Fruit fly (Drosophila melanogaster) whole organism, wandering third instar larva: ENCODE results near the gene Adgf-D.
A peak's percentile ranks its signal among the peaks of the same experiment; 100 is the strongest.

Experiments
- Abd-B ChIP-seq: fragments of >200 bp; optimal IDR thresholded peaks from 2 replicates; lab custom pipeline; 2017; ENCODE audit warnings: missing biosample characterization, missing genetic modification characterization
- CG32264 ChIP-seq: fragments of 200-800 bp; sonication (Bioruptor generic); optimal IDR thresholded peaks from 2 replicates; lab custom pipeline; 2016; ENCODE audit warnings: missing biosample characterization, missing genetic modification characterization
- CG9705 ChIP-seq: fragments of 200-800 bp; sonication (Bioruptor generic); optimal IDR thresholded peaks from 2 replicates; lab custom pipeline; 2018; ENCODE audit warnings: missing biosample characterization, mild to moderate bottlenecking, missing genetic modification characterization
- CrebA ChIP-seq: fragments of 200-800 bp; sonication (Bioruptor generic); optimal IDR thresholded peaks from 2 replicates; lab custom pipeline; 2016; ENCODE audit warnings: missing biosample characterization, mild to moderate bottlenecking, missing genetic modification characterization, borderline replicate concordance
- Dif ChIP-seq: fragments of 200-275, 200-300 bp; sonication (Bioruptor generic); optimal IDR thresholded peaks from 2 replicates; lab custom pipeline; 2018; ENCODE audit warnings: missing biosample characterization, missing genetic modification characterization; ENCODE audit not compliant: partially characterized antibody
- GATAd ChIP-seq: sonication (Bioruptor generic); optimal IDR thresholded peaks from 2 replicates; lab custom pipeline; 2016; ENCODE audit warnings: missing biosample characterization, missing genetic modification characterization
- HLH106 ChIP-seq: fragments of 200-800 bp; optimal IDR thresholded peaks from 3 replicates; lab custom pipeline; 2019; ENCODE audit warnings: missing biosample characterization, mild to moderate bottlenecking, missing genetic modification characterization, moderate library complexity
- Jra ChIP-seq: sonication (Bioruptor generic); optimal IDR thresholded peaks from 2 replicates; lab custom pipeline; 2016; ENCODE audit warnings: missing biosample characterization, missing genetic modification characterization
- Myc ChIP-seq: fragments of >200 bp; optimal IDR thresholded peaks from 2 replicates; lab custom pipeline; 2017
- N ChIP-seq: fragments of >200 bp; optimal IDR thresholded peaks from 2 replicates; lab custom pipeline; 2018; ENCODE audit warnings: missing biosample characterization, missing external identifiers, missing genetic modification characterization
- OdsH ChIP-seq: fragments of 200-800 bp; sonication (Bioruptor generic); optimal IDR thresholded peaks from 2 replicates; lab custom pipeline; 2016; ENCODE audit warnings: missing biosample characterization, mild to moderate bottlenecking, missing genetic modification characterization
- Rel ChIP-seq, 2 experiments: fragments of 200-800 bp; sonication (Bioruptor generic) in 1 of 2; optimal IDR thresholded peaks; 2 replicates in 1 of 2; 3 replicates in 1 of 2; lab custom pipeline; 2016 to 2019; ENCODE audit warnings: mild to moderate bottlenecking in 2 of 2, missing biosample characterization in 2 of 2, missing genetic modification characterization in 2 of 2, moderate library complexity in 1 of 2
- Sp1 ChIP-seq: fragments of 200-800 bp; sonication (Bioruptor generic); optimal IDR thresholded peaks from 3 replicates; lab custom pipeline; 2019; ENCODE audit warnings: missing biosample characterization, mild to moderate bottlenecking, missing genetic modification characterization, moderate library complexity
- Vsx2 ChIP-seq: fragments of 200-300, 225-300 bp; sonication (Bioruptor generic); optimal IDR thresholded peaks from 2 replicates; lab custom pipeline; 2018; ENCODE audit warnings: missing biosample characterization, missing genetic modification characterization; ENCODE audit not compliant: partially characterized antibody
- br ChIP-seq: fragments of 200-800 bp; sonication (Bioruptor generic); optimal IDR thresholded peaks from 2 replicates; lab custom pipeline; 2016; ENCODE audit warnings: missing biosample characterization, missing genetic modification characterization
- brk ChIP-seq: fragments of 200-800 bp; sonication (Bioruptor generic); optimal IDR thresholded peaks from 2 replicates; lab custom pipeline; 2016; ENCODE audit warnings: missing biosample characterization, mild to moderate bottlenecking, missing genetic modification characterization
- dl ChIP-seq, 2 experiments: fragments of 175-275, 200-275 bp in 1 of 2; fragments of 200-275 bp in 1 of 2; sonication (Bioruptor generic); optimal IDR thresholded peaks; lab custom pipeline; 2018; ENCODE audit warnings: mild to moderate bottlenecking in 2 of 2, missing biosample characterization in 2 of 2, missing genetic modification characterization in 2 of 2, moderate library complexity in 2 of 2; ENCODE audit not compliant: partially characterized antibody in 2 of 2, insufficient read depth in 1 of 2
- dmrt93B ChIP-seq: fragments of 200-800 bp; sonication (Bioruptor generic); optimal IDR thresholded peaks from 2 replicates; lab custom pipeline; 2018; ENCODE audit warnings: missing biosample characterization, mild to moderate bottlenecking, missing genetic modification characterization
- dsf ChIP-seq: sonication (Bioruptor generic); optimal IDR thresholded peaks from 2 replicates; lab custom pipeline; 2016; ENCODE audit warnings: missing biosample characterization, missing genetic modification characterization, borderline replicate concordance
- ey ChIP-seq: fragments of 200-800 bp; sonication (Bioruptor generic); optimal IDR thresholded peaks from 2 replicates; lab custom pipeline; 2016; ENCODE audit warnings: missing biosample characterization, missing genetic modification characterization
- foxo ChIP-seq, 2 experiments: fragments of 200-800 bp; sonication (Bioruptor generic); optimal IDR thresholded peaks; 2 replicates in 1 of 2; 3 replicates in 1 of 2; lab custom pipeline; 2016 to 2017; ENCODE audit warnings: missing biosample characterization in 2 of 2, missing genetic modification characterization in 2 of 2
- fru ChIP-seq: fragments of 200-800 bp; sonication (Bioruptor generic); optimal IDR thresholded peaks from 3 replicates; lab custom pipeline; 2016; ENCODE audit warnings: missing biosample characterization, mild to moderate bottlenecking, missing genetic modification characterization
- h ChIP-seq: fragments of 200-800 bp; sonication (Bioruptor generic); optimal IDR thresholded peaks from 3 replicates; lab custom pipeline; 2016; ENCODE audit warnings: missing biosample characterization, mild to moderate bottlenecking, missing genetic modification characterization
- jim ChIP-seq: fragments of 175-275, 200-325 bp; sonication (Bioruptor generic); optimal IDR thresholded peaks from 2 replicates; lab custom pipeline; 2016; ENCODE audit warnings: missing biosample characterization, mild to moderate bottlenecking, missing genetic modification characterization
- lola ChIP-seq: fragments of >200 bp; optimal IDR thresholded peaks from 2 replicates; lab custom pipeline; 2017; ENCODE audit warnings: missing biosample characterization, missing genetic modification characterization
- pan ChIP-seq: fragments of >200 bp; optimal IDR thresholded peaks from 2 replicates; lab custom pipeline; 2017
- psq ChIP-seq: fragments of 200-800 bp; sonication (Bioruptor generic); optimal IDR thresholded peaks from 3 replicates; lab custom pipeline; 2017; ENCODE audit warnings: missing biosample characterization, mild to moderate bottlenecking, missing genetic modification characterization, moderate library complexity
- rgr ChIP-seq: fragments of 200-800 bp; sonication (Bioruptor generic); optimal IDR thresholded peaks from 3 replicates; lab custom pipeline; 2016; ENCODE audit warnings: missing biosample characterization, mild to moderate bottlenecking, missing genetic modification characterization
- sage ChIP-seq: fragments of 200-800 bp; sonication (Bioruptor generic); optimal IDR thresholded peaks from 2 replicates; lab custom pipeline; 2016; ENCODE audit warnings: missing biosample characterization, mild to moderate bottlenecking, missing genetic modification characterization
- sv ChIP-seq: fragments of 200-800 bp; sonication (Bioruptor generic); optimal IDR thresholded peaks from 3 replicates; lab custom pipeline; 2016; ENCODE audit warnings: missing biosample characterization, missing genetic modification characterization
- woc ChIP-seq: sonication (Bioruptor generic); optimal IDR thresholded peaks from 2 replicates; lab custom pipeline; 2016; ENCODE audit warnings: missing biosample characterization, mild to moderate bottlenecking, missing genetic modification characterization

Adgf-D gene

dm6 chr3R:13710645-13711044 is 5.4 kb upstream of the Adgf-D start:
- TF ChIP-seq psq (GFP tag; lab: Kevin White, UChicago) (no peak), Rel (GFP tag; optimal IDR thresholded peaks at IDR 0.05; lab: Kevin White, UChicago) (no peak), Rel (tag; optimal IDR thresholded peaks at IDR 0.05; lab: Kevin White, UChicago) (peak; percentile 51), woc (peak; percentile 65), Jra (GFP tag; lab: Kevin White, UChicago) (no peak), N (no peak), Vsx2 (GFP tag; lab: Kevin White, UChicago) (no peak), Dif (GFP tag; lab: Kevin White, UChicago) (no peak), HLH106 (peak; percentile 24)
- TF ChIP-seq, all 38 proteins: peak for 3

dm6 chr3R:13709839-13710238 is 4.6 kb upstream of the Adgf-D start, which contains the start of gene Argp:
TSS of gene Argp (minus strand) at chr3R:13709939.
- TF ChIP-seq Vsx2 (GFP tag; lab: Kevin White, UChicago) (no peak), psq (GFP tag; lab: Kevin White, UChicago) (no peak), Rel (GFP tag; optimal IDR thresholded peaks at IDR 0.05; lab: Kevin White, UChicago) (no peak), Rel (tag; optimal IDR thresholded peaks at IDR 0.05; lab: Kevin White, UChicago) (no peak), fru (GFP tag; lab: Kevin White, UChicago) (no peak), lola (no peak), rgr (GFP tag; lab: Kevin White, UChicago) (no peak), Sp1 (GFP tag; lab: Kevin White, UChicago) (no peak), pan (lab: Kevin White, UChicago) (no peak), N (no peak), dmrt93B (GFP tag; lab: Kevin White, UChicago) (no peak), CrebA (GFP tag; lab: Kevin White, UChicago) (no peak), ey (GFP tag; lab: Kevin White, UChicago) (no peak)

dm6 chr3R:13706457-13706856 is 1.3 kb upstream of the Adgf-D start, which contains the start of gene Adgf-C:
TSS of gene Adgf-C (plus strand) at chr3R:13706757.
- no peak for TF ChIP-seq foxo (GFP tag; optimal IDR thresholded peaks at IDR 0.05; lab: Kevin White, UChicago)
- TF ChIP-seq br, result no peak
- no peak for TF ChIP-seq Jra (GFP tag; lab: Kevin White, UChicago)
- no peak for TF ChIP-seq CG32264 (GFP tag; lab: Kevin White, UChicago)
- TF ChIP-seq dsf, result no peak
- TF ChIP-seq N, result no peak

- TF ChIP-seq CG32264 (GFP tag; lab: Kevin White, UChicago) (no peak), CG9705 (GFP tag; lab: Kevin White, UChicago) (no peak), dl (GFP tag; optimal IDR thresholded peaks at IDR 0.05; lab: Kevin White, UChicago; ENCODE audit: insufficient read depth in 1 of 2, partially characterized antibody in 2 of 2) (no peak), Rel (GFP tag; optimal IDR thresholded peaks at IDR 0.05; lab: Kevin White, UChicago) (no peak), Rel (tag; optimal IDR thresholded peaks at IDR 0.05; lab: Kevin White, UChicago) (no peak), woc (no peak), pan (lab: Kevin White, UChicago) (no peak), dsf (no peak), OdsH (no peak), jim (GFP tag; lab: Kevin White, UChicago) (no peak), sv (GFP tag; lab: Kevin White, UChicago) (no peak), N (no peak), rgr (GFP tag; lab: Kevin White, UChicago) (no peak), brk (GFP tag; lab: Kevin White, UChicago) (no peak), Myc (lab: Kevin White, UChicago) (no peak), Vsx2 (GFP tag; lab: Kevin White, UChicago) (no peak), Abd-B (GFP tag; lab: Kevin White, UChicago) (no peak)
Measured at dm6 chr3R:13700738-13701137, 4.5 kb downstream of the Adgf-D start, which contains the start of gene f-cup. TSS of gene f-cup (minus strand) at chr3R:13700838.

- TF ChIP-seq GATAd (GFP tag; lab: Kevin White, UChicago) (no peak), h (GFP tag; lab: Kevin White, UChicago) (no peak), brk (GFP tag; lab: Kevin White, UChicago) (no peak), Jra (GFP tag; lab: Kevin White, UChicago) (no peak), jim (GFP tag; lab: Kevin White, UChicago) (no peak), psq (GFP tag; lab: Kevin White, UChicago) (no peak), ey (GFP tag; lab: Kevin White, UChicago) (no peak), Myc (lab: Kevin White, UChicago) (no peak), HLH106 (no peak), br (no peak), Abd-B (GFP tag; lab: Kevin White, UChicago) (no peak), Dif (GFP tag; lab: Kevin White, UChicago) (no peak), pan (lab: Kevin White, UChicago) (no peak), Vsx2 (GFP tag; lab: Kevin White, UChicago) (no peak), woc (no peak), sage (GFP tag; lab: Kevin White, UChicago) (no peak)
- TF ChIP-seq, all 38 proteins: peak for 0
Measured at dm6 chr3R:13700192-13700591, 5.0 kb downstream of the Adgf-D start, which contains the start of gene ninaB. TSS of gene ninaB (plus strand) at chr3R:13700565.
